Worm (Caenorhabditis elegans) whole organism, late embryonic: ENCODE results near the gene R13A5.15.
A peak's percentile ranks its signal among the peaks of the same experiment; 100 is the strongest.

ENCODE experiments used
- C38D4.7 ChIP-seq: fragments of 200-800 bp; sonication (Bioruptor generic); optimal IDR thresholded peaks from 2 replicates; lab custom pipeline; 2018; ENCODE audit warnings: mild to moderate bottlenecking, missing genetic modification characterization, moderate library complexity, missing compliant biosample characterization
- K09A11.1 ChIP-seq: sonication (generic microtip); optimal IDR thresholded peaks from 2 replicates; lab custom pipeline; 2017; ENCODE audit warnings: antibody characterized with exemption, mild to moderate bottlenecking, missing genetic modification characterization, missing compliant biosample characterization; ENCODE audit not compliant: insufficient read depth
- ahr-1 ChIP-seq: sonication (generic microtip); optimal IDR thresholded peaks from 2 replicates; lab custom pipeline; 2016; ENCODE audit warnings: missing genetic modification characterization, missing compliant biosample characterization
- ceh-18 ChIP-seq: sonication (generic microtip); optimal IDR thresholded peaks from 2 replicates; lab custom pipeline; 2016; ENCODE audit warnings: missing genetic modification characterization, missing compliant biosample characterization
- ceh-24 ChIP-seq: sonication (generic microtip); optimal IDR thresholded peaks from 2 replicates; lab custom pipeline; 2016; ENCODE audit warnings: mild to moderate bottlenecking, missing genetic modification characterization, missing compliant biosample characterization
- ceh-45 ChIP-seq: fragments of 200-800 bp; sonication (Bioruptor generic); IDR thresholded peaks from 2 replicates; pipeline ENCODE4 v1.3.6; 2022; ENCODE audit warnings: missing genetic modification reagents, missing genetic modification characterization, missing compliant biosample characterization
- ceh-48 ChIP-seq: sonication (generic microtip); optimal IDR thresholded peaks from 2 replicates; lab custom pipeline; 2016; ENCODE audit warnings: missing genetic modification characterization, inconsistent platforms, missing compliant biosample characterization
- ceh-9 ChIP-seq: sonication (generic microtip); optimal IDR thresholded peaks from 2 replicates; lab custom pipeline; 2016; ENCODE audit warnings: mild to moderate bottlenecking, missing genetic modification characterization, inconsistent platforms, missing compliant biosample characterization
- dve-1 ChIP-seq: sonication (generic microtip); optimal IDR thresholded peaks from 2 replicates; lab custom pipeline; 2017; ENCODE audit warnings: antibody characterized with exemption, mild to moderate bottlenecking, missing genetic modification characterization, missing compliant biosample characterization
- elt-2 ChIP-seq: sonication (generic microtip); optimal IDR thresholded peaks from 2 replicates; lab custom pipeline; 2016; ENCODE audit warnings: missing genetic modification reagents, missing genetic modification characterization, missing compliant biosample characterization
- fax-1 ChIP-seq: sonication (generic microtip); optimal IDR thresholded peaks from 2 replicates; lab custom pipeline; 2016; ENCODE audit warnings: missing genotype, missing genetic modification characterization, missing compliant biosample characterization
- hlh-13 ChIP-seq: fragments of 200-800 bp; sonication (Bioruptor generic); optimal IDR thresholded peaks from 2 replicates; lab custom pipeline; 2018; ENCODE audit warnings: mild to moderate bottlenecking, missing genetic modification characterization, missing compliant biosample characterization
- hlh-6 ChIP-seq: sonication (generic microtip); optimal IDR thresholded peaks from 2 replicates; lab custom pipeline; 2016; ENCODE audit warnings: missing genotype, missing genetic modification characterization, missing compliant biosample characterization
- lim-6 ChIP-seq: sonication (generic microtip); optimal IDR thresholded peaks from 2 replicates; lab custom pipeline; 2016; ENCODE audit warnings: missing genetic modification characterization, missing compliant biosample characterization
- lin-11 ChIP-seq: fragments of 200-800 bp; sonication (Bioruptor generic); optimal IDR thresholded peaks from 2 replicates; lab custom pipeline; 2018; ENCODE audit warnings: mild to moderate bottlenecking, missing genetic modification characterization, missing compliant biosample characterization
- nfya-1 ChIP-seq: sonication (generic microtip); optimal IDR thresholded peaks from 2 replicates; lab custom pipeline; 2017; ENCODE audit warnings: missing genetic modification characterization, mild to moderate bottlenecking, missing compliant biosample characterization, antibody characterized with exemption, moderate library complexity
- nhr-11 ChIP-seq: fragments of 150-350 bp; optimal IDR thresholded peaks from 2 replicates; lab custom pipeline; 2014; ENCODE audit warnings: missing biosample characterization, missing genetic modification characterization
- odd-2 ChIP-seq: sonication (generic microtip); optimal IDR thresholded peaks from 2 replicates; lab custom pipeline; 2017; ENCODE audit warnings: antibody characterized with exemption, mild to moderate bottlenecking, missing genetic modification characterization, missing compliant biosample characterization
- pag-3 ChIP-seq: sonication (generic microtip); optimal IDR thresholded peaks from 2 replicates; lab custom pipeline; 2016; ENCODE audit warnings: missing compliant biosample characterization, missing genetic modification characterization, borderline replicate concordance
- pat-9 ChIP-seq: fragments of 200-800 bp; sonication (Bioruptor generic); optimal IDR thresholded peaks from 2 replicates; lab custom pipeline; 2018; ENCODE audit warnings: mild to moderate bottlenecking, missing genetic modification characterization, moderate library complexity, missing compliant biosample characterization
- pha-4 ChIP-seq: fragments of 150-350 bp; optimal IDR thresholded peaks from 2 replicates; lab custom pipeline; 2018; ENCODE audit warnings: missing biosample characterization, missing genetic modification reagents, missing genetic modification characterization
- rnt-1 ChIP-seq: sonication (generic microtip); optimal IDR thresholded peaks from 2 replicates; lab custom pipeline; 2016; ENCODE audit warnings: missing genetic modification characterization, missing compliant biosample characterization
- sox-2 ChIP-seq: fragments of 200-800 bp; sonication (Bioruptor generic); IDR thresholded peaks from 2 replicates; pipeline ENCODE4 v1.3.6; 2022; ENCODE audit warnings: missing genetic modification reagents, missing genetic modification characterization, missing compliant biosample characterization
- sox-4 ChIP-seq: sonication (generic microtip); optimal IDR thresholded peaks from 2 replicates; lab custom pipeline; 2017; ENCODE audit warnings: mild to moderate bottlenecking, missing genetic modification characterization, inconsistent platforms, missing compliant biosample characterization
- tbx-2 ChIP-seq: sonication (generic microtip); optimal IDR thresholded peaks from 2 replicates; lab custom pipeline; 2016; ENCODE audit warnings: missing genetic modification characterization, missing compliant biosample characterization
- tbx-7 ChIP-seq: sonication (generic microtip); optimal IDR thresholded peaks from 2 replicates; lab custom pipeline; 2016; ENCODE audit warnings: missing genotype, missing genetic modification characterization, missing compliant biosample characterization
- ttx-3 ChIP-seq: sonication (generic microtip); optimal IDR thresholded peaks from 2 replicates; lab custom pipeline; 2016; ENCODE audit warnings: missing genetic modification reagents, missing genetic modification characterization, missing compliant biosample characterization
- unc-42 ChIP-seq: sonication (generic microtip); optimal IDR thresholded peaks from 2 replicates; lab custom pipeline; 2016; ENCODE audit warnings: missing genotype, missing genetic modification characterization, missing compliant biosample characterization
- unc-55 ChIP-seq: sonication (generic microtip); optimal IDR thresholded peaks from 2 replicates; lab custom pipeline; 2017; ENCODE audit warnings: missing biosample characterization, missing genetic modification reagents, missing genetic modification characterization

Gene R13A5.15

DNA sequence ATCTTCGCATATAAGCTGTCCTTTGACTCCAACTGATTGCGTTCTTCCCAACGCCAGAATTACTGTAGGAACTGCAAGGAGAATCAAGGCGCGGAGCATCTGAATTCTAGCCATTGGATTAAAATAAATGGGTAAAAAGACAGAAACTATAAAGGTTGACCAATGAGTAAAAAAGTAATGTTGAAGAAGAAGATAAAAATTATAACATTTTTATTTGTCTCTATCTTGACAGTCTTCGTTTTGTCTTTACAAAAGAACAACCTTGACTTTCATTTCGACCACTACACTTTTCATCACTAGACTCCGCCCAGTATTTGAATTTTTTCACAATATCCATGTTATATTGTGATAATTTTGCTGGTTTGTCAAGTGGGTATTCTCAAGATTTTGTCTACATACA is 22.9 kb downstream of the R13A5.15 start, which contains the start of gene ttr-8:
Gene ttr-8, minus strand, starts transcription at position 101 of the 400 bp plus-strand sequence.
- TF ChIP-seq tbx-2 = no peak
- no peak for TF ChIP-seq elt-2 (tag; lab: Kevin White, UChicago)
- TF ChIP-seq C38D4.7 (GFP tag; lab: Kevin White, UChicago) = no peak
- TF ChIP-seq ceh-9 = no peak
- no peak for TF ChIP-seq unc-55 (GFP tag; lab: Kevin White, UChicago)
- TF ChIP-seq hlh-6 (tag; lab: Kevin White, UChicago) = no peak
- no peak for TF ChIP-seq sox-2 (GFP tag; lab: Robert Waterston, UW)
- TF ChIP-seq tbx-7 = no peak

DNA sequence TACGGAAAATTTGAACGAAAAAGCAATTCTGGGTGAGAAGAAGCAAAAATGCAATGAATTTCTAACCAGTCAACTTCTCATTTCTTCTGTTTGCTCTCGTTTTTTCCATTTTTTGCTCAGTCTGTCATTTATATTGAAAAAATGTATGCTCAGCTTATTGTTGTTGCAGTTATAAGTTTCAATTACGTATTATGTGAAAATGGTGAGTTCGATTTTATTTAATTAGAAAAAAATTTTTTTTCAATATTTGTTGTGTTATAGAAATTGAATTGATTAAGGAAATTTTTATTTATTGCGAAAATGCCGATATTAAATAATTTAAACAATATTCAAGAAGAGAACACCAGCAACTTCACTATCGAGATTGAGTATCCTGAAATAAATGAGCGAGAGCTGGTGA is 26.2 kb downstream of the R13A5.15 start, which contains the start of gene lgc-12:
Gene lgc-12, plus strand, starts transcription at position 301 of the 400 bp plus-strand sequence.
- TF ChIP-seq ceh-45 (no peak), ceh-24 (tag; lab: Kevin White, UChicago) (no peak), ceh-48 (no peak), dve-1 (tag; lab: Kevin White, UChicago) (no peak)
- TF ChIP-seq, all 69 proteins: peak for 0

ce11 chrIII:7559869-7560268 is 28.2 kb downstream of the R13A5.15 start:
- TF ChIP-seq tbx-2 = peak; percentile 26
- peak; percentile 73 for TF ChIP-seq ceh-18 (tag; lab: Kevin White, UChicago)
- no peak for TF ChIP-seq ahr-1
- peak; percentile 55 for TF ChIP-seq rnt-1
- TF ChIP-seq unc-55 (GFP tag; lab: Kevin White, UChicago) = peak; percentile 99
- no peak for TF ChIP-seq hlh-6 (tag; lab: Kevin White, UChicago)
- TF ChIP-seq, all 69 proteins: peak for 4

DNA sequence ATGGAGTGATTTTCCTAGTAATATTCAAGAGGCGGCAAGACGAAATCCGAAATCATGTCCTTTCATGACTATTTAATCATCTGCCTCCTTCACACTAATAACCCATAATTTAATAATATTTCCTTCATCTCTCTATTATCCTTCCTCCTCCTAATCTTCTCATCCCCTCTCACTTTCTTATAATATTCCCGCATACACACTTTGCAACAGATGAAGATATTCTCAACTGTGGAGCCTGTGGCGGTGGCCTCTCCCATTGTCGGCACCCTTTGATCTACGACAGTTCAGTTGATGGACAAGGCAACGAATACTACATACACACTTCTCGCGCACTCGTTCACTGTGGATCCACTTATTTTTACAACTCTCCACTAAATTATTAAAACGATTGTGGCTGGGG is 29.5 kb downstream of the R13A5.15 start:
- TF ChIP-seq hlh-13 (GFP tag; lab: Kevin White, UChicago) (no peak), ttx-3 (no peak), lin-11 (tag; lab: Kevin White, UChicago) (no peak), unc-55 (GFP tag; lab: Kevin White, UChicago) (peak; percentile 78), unc-42 (tag; lab: Kevin White, UChicago) (peak; percentile 77), sox-4 (tag; lab: Kevin White, UChicago) (no peak), elt-2 (tag; lab: Kevin White, UChicago) (no peak)
- TF ChIP-seq, all 69 proteins: peak for 2

DNA sequence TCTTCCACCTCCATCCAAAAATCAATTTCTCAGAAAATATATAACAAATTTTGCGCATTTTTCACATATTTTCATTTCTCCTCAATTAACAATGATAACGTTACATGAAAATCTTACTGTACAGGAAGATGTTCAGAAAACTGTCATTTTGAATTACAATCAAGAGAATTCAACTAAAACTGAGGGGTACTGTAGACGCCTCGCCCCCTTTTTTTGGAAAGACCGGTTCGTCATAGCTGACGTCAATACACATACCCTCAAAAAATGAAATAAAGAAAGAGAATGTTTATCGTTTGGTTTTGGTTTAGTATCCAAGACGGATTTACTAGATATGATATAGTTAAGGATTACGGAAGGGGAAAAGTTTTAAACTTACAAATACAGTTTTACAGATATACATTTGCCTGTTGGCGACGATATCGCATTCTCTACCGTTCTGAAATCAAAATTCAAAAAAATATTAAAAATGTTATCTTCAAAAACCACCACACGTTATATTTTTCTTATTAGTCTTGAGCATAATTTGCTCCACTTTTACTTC is 30.1 kb downstream of the R13A5.15 start:
- TF ChIP-seq ceh-48 = no peak
- TF ChIP-seq lim-6 = no peak
- no peak for TF ChIP-seq K09A11.1 (tag; lab: Kevin White, UChicago)
- no peak for TF ChIP-seq pat-9
- TF ChIP-seq dve-1 (tag; lab: Kevin White, UChicago) = no peak
- TF ChIP-seq hlh-6 (tag; lab: Kevin White, UChicago) = no peak
- no peak for TF ChIP-seq nhr-11 (tag; lab: Kevin White, UChicago)
- TF ChIP-seq, all 69 proteins: peak for 0

DNA sequence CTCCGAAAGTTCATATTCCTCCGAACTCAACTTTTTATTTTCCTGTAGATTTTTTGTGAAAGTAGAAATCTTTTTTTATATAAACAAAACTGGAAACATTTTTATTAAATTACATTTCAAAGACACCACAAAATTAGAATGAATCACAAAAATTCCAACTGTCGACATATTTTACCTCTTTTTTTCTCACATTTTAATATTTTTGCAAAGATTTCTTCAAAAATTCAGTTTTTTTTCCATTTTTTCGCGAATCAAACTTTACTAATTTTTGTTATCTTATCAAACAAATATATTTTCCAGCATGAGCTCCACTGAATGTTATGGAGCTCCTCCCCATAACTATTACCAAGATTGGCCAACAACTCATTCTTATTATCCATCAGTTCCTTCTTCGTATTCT is 32.8 kb downstream of the R13A5.15 start, which contains the start of gene ceh-13:
Gene ceh-13, plus strand, starts transcription at position 301 of the 400 bp plus-strand sequence.
- no peak for TF ChIP-seq pha-4 (tag; lab: Kevin White, UChicago)
- TF ChIP-seq pag-3 (tag; lab: Kevin White, UChicago) = no peak
- TF ChIP-seq ceh-18 (tag; lab: Kevin White, UChicago) = no peak
- no peak for TF ChIP-seq fax-1
- TF ChIP-seq nfya-1 (tag; lab: Kevin White, UChicago) = no peak
- no peak for TF ChIP-seq unc-42 (tag; lab: Kevin White, UChicago)
- no peak for TF ChIP-seq ceh-9
- no peak for TF ChIP-seq odd-2
